Worm (Caenorhabditis elegans) whole organism, L4 larva: ENCODE results near the gene F32D8.4.

ENCODE experiments used
- D1046.2 ChIP-seq: fragments of 200-800 bp; sonication (Bioruptor generic); IDR thresholded peaks from 2 replicates; pipeline ENCODE4 v1.3.6; 2022; ENCODE audit warnings: missing genetic modification characterization, missing compliant biosample characterization
- F10B5.3 ChIP-seq: sonication (generic microtip); optimal IDR thresholded peaks from 2 replicates; lab custom pipeline; 2016; ENCODE audit warnings: mild to moderate bottlenecking, missing genetic modification characterization, missing compliant biosample characterization
- F37D6.2 ChIP-seq: sonication (generic microtip); optimal IDR thresholded peaks from 2 replicates; lab custom pipeline; 2016; ENCODE audit warnings: mild to moderate bottlenecking, missing genetic modification characterization, missing compliant biosample characterization
- F44E2.7 ChIP-seq: fragments of 200-800 bp; sonication (Bioruptor generic); IDR thresholded peaks from 2 replicates; pipeline ENCODE4 v2.1.2; 2022; ENCODE audit warnings: missing genetic modification characterization, missing compliant biosample characterization
- R02D3.7 ChIP-seq: fragments of 150-350 bp; sonication (generic microtip); optimal IDR thresholded peaks from 3 replicates; lab custom pipeline; 2014; ENCODE audit warnings: missing biosample characterization, missing genetic modification characterization
- Y48G9A.11 ChIP-seq: fragments of 200-800 bp; sonication (Bioruptor generic); IDR thresholded peaks from 2 replicates; pipeline ENCODE4 v1.3.6; 2022; ENCODE audit warnings: missing genetic modification reagents, missing genetic modification characterization, missing compliant biosample characterization
- Y5F2A.4 ChIP-seq: fragments of 200-800 bp; sonication (Bioruptor generic); optimal IDR thresholded peaks from 2 replicates; lab custom pipeline; 2018; ENCODE audit warnings: mild to moderate bottlenecking, missing genetic modification characterization, missing compliant biosample characterization
- Y75B8A.6 ChIP-seq: fragments of 200-800 bp; sonication (Bioruptor generic); IDR thresholded peaks from 2 replicates; pipeline ENCODE4 v1.3.6; 2022; ENCODE audit warnings: missing genetic modification reagents, missing genetic modification characterization, missing compliant biosample characterization
- aha-1 ChIP-seq: fragments of 150-350 bp; peaks from one replicate; lab custom pipeline; 2014; ENCODE audit warnings: missing biosample characterization, missing genetic modification characterization
- arid-1 ChIP-seq: fragments of 200-800 bp; sonication (Bioruptor generic); conservative IDR thresholded peaks from 2 replicates; pipeline ENCODE4 v1.3.6; 2022; ENCODE audit warnings: missing genetic modification reagents, missing genetic modification characterization, missing compliant biosample characterization
- ceh-20 ChIP-seq: fragments of 200-800 bp; sonication (Bioruptor generic); IDR thresholded peaks from 2 replicates; pipeline ENCODE4 v1.3.6; 2022; ENCODE audit warnings: missing genetic modification reagents, missing genetic modification characterization, missing compliant biosample characterization
- ceh-28 ChIP-seq: fragments of 150-350 bp; optimal IDR thresholded peaks from 2 replicates; lab custom pipeline; 2014; ENCODE audit warnings: missing biosample characterization, missing genetic modification reagents, missing genetic modification characterization
- ceh-62 ChIP-seq: sonication (generic microtip); optimal IDR thresholded peaks from 2 replicates; lab custom pipeline; 2017; ENCODE audit warnings: missing biosample characterization, missing genetic modification characterization
- ctbp-1 ChIP-seq: fragments of 200-800 bp; sonication (Bioruptor generic); IDR thresholded peaks from 2 replicates; pipeline ENCODE4 v1.3.6; 2022; ENCODE audit warnings: missing genetic modification reagents, missing genetic modification characterization, missing compliant biosample characterization
- daf-16 ChIP-seq, 3 experiments: sonication (generic microtip); optimal IDR thresholded peaks; 2 replicates each; lab custom pipeline; 2016 to 2017; ENCODE audit warnings: missing genetic modification characterization in 3 of 3, missing genetic modification reagents in 3 of 3, mild to moderate bottlenecking in 2 of 3, missing compliant biosample characterization in 2 of 3, missing biosample characterization in 1 of 3, moderate library complexity in 1 of 3
- dmd-6 ChIP-seq: fragments of 200-800 bp; sonication (Bioruptor generic); IDR thresholded peaks from 2 replicates; pipeline ENCODE4 v1.3.6; 2022; ENCODE audit warnings: missing genetic modification reagents, missing genetic modification characterization, missing compliant biosample characterization
- dmd-8 ChIP-seq: fragments of 200-800 bp; sonication (Bioruptor generic); IDR thresholded peaks from 2 replicates; pipeline ENCODE4 v1.3.6; 2022; ENCODE audit warnings: missing genetic modification characterization, missing compliant biosample characterization
- dpl-1 ChIP-seq: fragments of 150-350 bp; optimal IDR thresholded peaks from 2 replicates; lab custom pipeline; 2014; ENCODE audit warnings: missing biosample characterization, missing genetic modification reagents, missing genetic modification characterization
- duxl-1 ChIP-seq: sonication (generic microtip); optimal IDR thresholded peaks from 2 replicates; lab custom pipeline; 2016; ENCODE audit warnings: mild to moderate bottlenecking, missing genetic modification characterization, moderate library complexity, missing compliant biosample characterization; ENCODE audit not compliant: poor library complexity
- egl-43 ChIP-seq: fragments of 200-800 bp; sonication (Bioruptor generic); IDR thresholded peaks from 2 replicates; pipeline ENCODE4 v1.3.6; 2022; ENCODE audit warnings: missing genetic modification reagents, missing genetic modification characterization, missing compliant biosample characterization
- fkh-10 ChIP-seq: fragments of 150-350 bp; optimal IDR thresholded peaks from 2 replicates; lab custom pipeline; 2014; ENCODE audit warnings: missing biosample characterization, missing genetic modification reagents, missing genetic modification characterization
- hlh-11 ChIP-seq: fragments of 200-800 bp; sonication (Bioruptor generic); optimal IDR thresholded peaks from 2 replicates; lab custom pipeline; 2018; ENCODE audit warnings: mild to moderate bottlenecking, missing genetic modification characterization, missing compliant biosample characterization
- hlh-30 ChIP-seq: sonication (generic microtip); optimal IDR thresholded peaks from 2 replicates; lab custom pipeline; 2017; ENCODE audit warnings: antibody characterized with exemption, mild to moderate bottlenecking, missing genetic modification characterization, missing compliant biosample characterization; ENCODE audit not compliant: insufficient read depth
- jun-1 ChIP-seq: fragments of 150-350 bp; optimal IDR thresholded peaks from 2 replicates; lab custom pipeline; 2014; ENCODE audit warnings: missing biosample characterization, missing genetic modification reagents, missing genetic modification characterization
- lin-1 ChIP-seq: fragments of 200-800 bp; sonication (Bioruptor generic); IDR thresholded peaks from 2 replicates; pipeline ENCODE4 v1.3.6; 2022; ENCODE audit warnings: missing genetic modification reagents, missing genetic modification characterization, missing compliant biosample characterization
- lin-13 ChIP-seq: fragments of 150-350 bp; optimal IDR thresholded peaks from 2 replicates; lab custom pipeline; 2014; ENCODE audit warnings: missing biosample characterization, missing genetic modification reagents, missing genetic modification characterization
- lin-15B ChIP-seq: fragments of 150-350 bp; sonication (generic microtip); optimal IDR thresholded peaks from 3 replicates; lab custom pipeline; 2014; ENCODE audit warnings: missing biosample characterization, missing genetic modification characterization
- lin-38 ChIP-seq: fragments of 200-800 bp; sonication (Bioruptor generic); IDR thresholded peaks from 2 replicates; pipeline ENCODE4 v1.3.6; 2022; ENCODE audit warnings: missing genetic modification reagents, missing genetic modification characterization, missing compliant biosample characterization
- lir-3 ChIP-seq: sonication (generic microtip); optimal IDR thresholded peaks from 2 replicates; lab custom pipeline; 2016; ENCODE audit warnings: mild to moderate bottlenecking, missing genetic modification characterization, missing compliant biosample characterization
- lsy-2 ChIP-seq, 2 experiments: fragments of 150-350 bp in 1 of 2; sonication (generic microtip) in 1 of 2; optimal IDR thresholded peaks; 2 replicates each; lab custom pipeline; 2014 to 2017; ENCODE audit warnings: missing biosample characterization in 2 of 2, missing genetic modification characterization in 2 of 2
- madf-9 ChIP-seq: fragments of 200-800 bp; sonication (Bioruptor generic); conservative IDR thresholded peaks from 2 replicates; pipeline ENCODE4 v1.3.6; 2022; ENCODE audit warnings: missing genetic modification reagents, missing genetic modification characterization, missing compliant biosample characterization
- mdt-29 ChIP-seq: fragments of 200-800 bp; sonication (Bioruptor generic); IDR thresholded peaks from 2 replicates; pipeline ENCODE4 v1.3.6; 2022; ENCODE audit warnings: missing genetic modification reagents, missing genetic modification characterization, missing compliant biosample characterization
- mxl-2 ChIP-seq: fragments of 200-800 bp; sonication (Bioruptor generic); conservative IDR thresholded peaks from 2 replicates; pipeline ENCODE4 v1.3.6; 2022; ENCODE audit warnings: missing genetic modification reagents, missing genetic modification characterization, missing compliant biosample characterization
- nhr-102 ChIP-seq: sonication (generic microtip); optimal IDR thresholded peaks from 2 replicates; lab custom pipeline; 2016; ENCODE audit warnings: mild to moderate bottlenecking, missing genetic modification characterization, moderate library complexity, missing compliant biosample characterization
- nhr-111 ChIP-seq: fragments of 200-800 bp; sonication (Bioruptor generic); optimal IDR thresholded peaks from 2 replicates; lab custom pipeline; 2018; ENCODE audit warnings: mild to moderate bottlenecking, missing genetic modification characterization, missing compliant biosample characterization
- nhr-28 ChIP-seq: fragments of 150-350 bp; optimal IDR thresholded peaks from 2 replicates; lab custom pipeline; 2014; ENCODE audit warnings: missing biosample characterization, missing genetic modification characterization
- nhr-42 ChIP-seq: fragments of 200-800 bp; sonication (Bioruptor generic); IDR thresholded peaks from 2 replicates; pipeline ENCODE4 v1.3.6; 2022; ENCODE audit warnings: missing genetic modification characterization, missing compliant biosample characterization
- nhr-48 ChIP-seq: sonication (generic microtip); optimal IDR thresholded peaks from 2 replicates; lab custom pipeline; 2016; ENCODE audit warnings: mild to moderate bottlenecking, missing genetic modification characterization, missing compliant biosample characterization
- pqm-1 ChIP-seq: sonication (generic microtip); optimal IDR thresholded peaks from 2 replicates; lab custom pipeline; 2017; ENCODE audit warnings: missing biosample characterization, missing genetic modification characterization
- rbr-2 ChIP-seq: sonication (generic microtip); optimal IDR thresholded peaks from 2 replicates; lab custom pipeline; 2016; ENCODE audit warnings: missing genotype, missing genetic modification characterization, missing compliant biosample characterization
- saeg-2 ChIP-seq: fragments of 200-800 bp; sonication (Bioruptor generic); IDR thresholded peaks from 2 replicates; pipeline ENCODE4 v1.3.6; 2022; ENCODE audit warnings: missing genetic modification reagents, missing genetic modification characterization, missing compliant biosample characterization
- sdz-12 ChIP-seq: fragments of 200-800 bp; sonication (Bioruptor generic); optimal IDR thresholded peaks from 2 replicates; lab custom pipeline; 2018; ENCODE audit warnings: mild to moderate bottlenecking, missing genetic modification characterization, missing compliant biosample characterization
- set-16 ChIP-seq: fragments of 200-800 bp; sonication (Bioruptor generic); IDR thresholded peaks from 2 replicates; pipeline ENCODE4 v1.3.6; 2022; ENCODE audit warnings: missing genetic modification reagents, missing genetic modification characterization, missing compliant biosample characterization
- snpc-4 ChIP-seq: fragments of 150-350 bp; optimal IDR thresholded peaks from 2 replicates; lab custom pipeline; 2014; ENCODE audit warnings: missing biosample characterization, missing genetic modification characterization
- tra-1 ChIP-seq: fragments of 200-800 bp; sonication (Bioruptor generic); IDR thresholded peaks from 2 replicates; pipeline ENCODE4 v1.3.6; 2022; ENCODE audit warnings: missing genetic modification reagents, missing genetic modification characterization, missing compliant biosample characterization
- zag-1 ChIP-seq: fragments of 150-350 bp; optimal IDR thresholded peaks from 2 replicates; lab custom pipeline; 2014; ENCODE audit warnings: missing biosample characterization, missing genetic modification characterization
- zfp-2 ChIP-seq: sonication (generic microtip); optimal IDR thresholded peaks from 2 replicates; lab custom pipeline; 2016; ENCODE audit warnings: mild to moderate bottlenecking, missing genetic modification characterization, missing compliant biosample characterization
- ztf-7 ChIP-seq: fragments of 150-350 bp; optimal IDR thresholded peaks from 2 replicates; lab custom pipeline; 2014; ENCODE audit warnings: missing biosample characterization, missing genetic modification characterization

Gene F32D8.4

ce11 chrV:10859048-10859637 is 34.2 kb downstream of the F32D8.4 start (continued):
- TF ChIP-seq nhr-42 (GFP tag; lab: Robert Waterston, UW) (no peak), daf-16 (GFP tag; optimal IDR thresholded peaks at IDR 0.05; lab: Kevin White, UChicago) (no peak), daf-16 (tag; optimal IDR thresholded peaks at IDR 0.05; lab: Kevin White, UChicago) (peak; percentile 77), zag-1 (tag; lab: Kevin White, UChicago) (no peak), lin-1 (no peak), Y48G9A.11 (GFP tag; lab: Robert Waterston, UW) (no peak), mdt-29 (no peak), dmd-6 (GFP tag; lab: Robert Waterston, UW) (peak; percentile 84), egl-43 (GFP tag; lab: Robert Waterston, UW) (no peak), ceh-20 (no peak), R02D3.7 (tag; lab: Kevin White, UChicago) (no peak), nhr-102 (no peak)

ce11 chrV:10858340-10858739 is 35.0 kb downstream of the F32D8.4 start:
- TF ChIP-seq daf-16 (GFP tag; optimal IDR thresholded peaks at IDR 0.05; lab: Kevin White, UChicago) (peak in 1 of 2 experiments; percentile 92), daf-16 (tag; optimal IDR thresholded peaks at IDR 0.05; lab: Kevin White, UChicago) (peak; percentile 16), lin-38 (peak; percentile 14; the same call in 1 of the 2 replicates), zfp-2 (tag; lab: Kevin White, UChicago) (no peak), set-16 (GFP tag; lab: Robert Waterston, UW) (peak; percentile 74), Y75B8A.6 (GFP tag; lab: Robert Waterston, UW) (no peak), dmd-8 (no peak), hlh-11 (tag; lab: Kevin White, UChicago) (peak; percentile 92), fkh-10 (peak; percentile 45), lin-13 (no peak), tra-1 (peak; percentile 81), pqm-1 (tag; lab: Kevin White, UChicago) (no peak), hlh-30 (tag; lab: Kevin White, UChicago) (peak; percentile 84), dpl-1 (GFP tag; lab: Kevin White, UChicago) (peak; percentile 10), lsy-2 (tag; optimal IDR thresholded peaks at IDR 0.05; lab: Kevin White, UChicago) (peak; percentile 59 to 67), R02D3.7 (tag; lab: Kevin White, UChicago) (no peak), ctbp-1 (GFP tag; lab: Robert Waterston, UW) (peak; percentile 85), mxl-2 (GFP tag; lab: Robert Waterston, UW) (no peak), ceh-62 (tag; lab: Kevin White, UChicago) (no peak), Y5F2A.4 (GFP tag; lab: Kevin White, UChicago) (no peak), sdz-12 (GFP tag; lab: Kevin White, UChicago) (peak; percentile 36), saeg-2 (peak; percentile 98), D1046.2 (GFP tag; lab: Robert Waterston, UW) (no peak), nhr-111 (GFP tag; lab: Kevin White, UChicago) (no peak), zag-1 (tag; lab: Kevin White, UChicago) (peak; percentile 66), nhr-48 (tag; lab: Kevin White, UChicago) (peak; percentile 79), aha-1 (tag; lab: Kevin White, UChicago) (peak; percentile 96), F37D6.2 (tag; lab: Kevin White, UChicago) (peak; percentile 54), arid-1 (GFP tag; lab: Robert Waterston, UW) (no peak), snpc-4 (tag; lab: Kevin White, UChicago) (no peak), madf-9 (GFP tag; lab: Robert Waterston, UW) (no peak), rbr-2 (tag; lab: Kevin White, UChicago) (peak; percentile 70), F10B5.3 (tag; lab: Kevin White, UChicago) (no peak), nhr-28 (tag; lab: Kevin White, UChicago) (no peak), lir-3 (tag; lab: Kevin White, UChicago) (no peak), jun-1 (no peak), ceh-28 (no peak), nhr-102 (no peak), lin-1 (no peak), Y48G9A.11 (GFP tag; lab: Robert Waterston, UW) (no peak), lin-15B (tag; lab: Kevin White, UChicago) (no peak), ztf-7 (tag; lab: Kevin White, UChicago) (no peak), duxl-1 (tag; lab: Kevin White, UChicago) (peak; percentile 49), F44E2.7 (GFP tag; lab: Robert Waterston, UW) (no peak)
